Worm (Caenorhabditis elegans): ENCODE results near the gene F54H12.10.
A peak's percentile ranks its signal among the peaks of the same experiment; 100 is the strongest.
"Not testable (repeated sequence)": the region's sequence is repeated elsewhere in the genome, so short reads cannot be mapped to it uniquely, and the experiment has no call there.

F54H12.10 gene

DNA sequence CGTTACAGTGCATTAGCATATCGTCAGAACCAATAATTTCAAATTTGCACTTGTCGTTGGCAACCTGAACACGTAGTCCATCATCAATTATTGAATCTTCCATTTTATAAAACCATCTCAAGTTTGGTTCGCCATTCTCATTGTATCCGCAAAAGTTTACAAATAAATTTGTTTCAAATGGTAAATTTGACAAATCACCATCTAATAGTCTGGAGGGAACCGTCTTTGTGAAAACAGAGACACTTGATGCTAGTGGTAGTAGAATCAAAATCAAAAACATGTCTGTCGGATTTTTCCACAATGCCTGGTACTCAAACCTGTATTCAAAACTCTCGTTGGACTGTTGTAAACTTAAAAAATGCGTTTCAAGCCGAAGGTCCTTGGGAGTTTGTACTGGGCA lies 5.5 kb upstream of the F54H12.10 start, which contains the start of gene F54H12.2:
Gene F54H12.2 (plus strand): TSS at position 301 of the 400 bp plus-strand sequence.
- not testable (repeated sequence) for TF ChIP-seq ceh-22, hlh-8, che-1 (tag; optimal IDR thresholded peaks at IDR 0.05)

DNA sequence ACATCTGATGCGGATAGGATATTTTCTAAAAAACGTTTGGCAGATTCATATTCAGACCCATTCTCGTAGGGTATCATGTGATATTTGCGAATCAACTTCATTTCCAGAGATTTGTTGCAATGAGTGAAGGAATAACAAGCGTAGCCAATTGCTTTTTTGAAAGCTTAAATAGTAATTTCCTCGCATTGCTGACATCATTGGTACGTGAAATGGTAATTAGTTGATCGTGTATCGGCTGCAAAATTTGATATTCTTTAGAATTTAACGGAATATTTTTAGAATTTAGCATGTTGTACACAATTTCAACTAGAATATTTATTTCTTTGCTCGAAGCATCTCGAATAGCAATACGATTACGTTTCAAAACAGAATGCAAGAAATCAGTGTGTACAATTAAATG lies 3.9 kb upstream of the F54H12.10 start, which contains the start of gene F54H12.4:
Gene F54H12.4 (minus strand): TSS at position 101 of the 400 bp plus-strand sequence.
- TF ChIP-seq ceh-2, gmeb-2, zip-5 (tag; optimal IDR thresholded peaks at IDR 0.05): not testable (repeated sequence)

DNA sequence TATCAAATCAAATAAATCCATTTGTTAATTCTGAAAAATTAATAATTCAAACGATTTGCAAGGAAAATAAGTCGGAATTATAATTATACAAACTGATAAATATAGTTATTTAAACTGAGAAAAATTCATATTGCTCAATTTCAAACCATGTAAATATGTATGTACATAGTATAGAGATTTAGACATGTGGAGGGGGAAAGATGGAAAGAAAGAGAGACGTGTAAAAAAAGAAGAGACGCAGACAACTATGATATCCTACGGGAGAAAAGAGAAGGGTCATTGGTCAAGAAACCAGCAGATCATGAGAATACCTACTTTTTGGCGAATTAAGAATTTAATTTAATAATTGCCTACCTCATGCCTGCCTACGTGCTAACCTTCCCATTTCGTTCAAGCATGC lies 687 bp downstream of the F54H12.10 start, which contains the start of gene C29E4.11:
Gene C29E4.11 (minus strand): TSS at position 30 of the 400 bp plus-strand sequence.
- TF ChIP-seq ztf-16 (tag; optimal IDR thresholded peaks at IDR 0.05) (no peak), nfya-1 (tag; optimal IDR thresholded peaks at IDR 0.05) (peak; percentile 38)

DNA sequence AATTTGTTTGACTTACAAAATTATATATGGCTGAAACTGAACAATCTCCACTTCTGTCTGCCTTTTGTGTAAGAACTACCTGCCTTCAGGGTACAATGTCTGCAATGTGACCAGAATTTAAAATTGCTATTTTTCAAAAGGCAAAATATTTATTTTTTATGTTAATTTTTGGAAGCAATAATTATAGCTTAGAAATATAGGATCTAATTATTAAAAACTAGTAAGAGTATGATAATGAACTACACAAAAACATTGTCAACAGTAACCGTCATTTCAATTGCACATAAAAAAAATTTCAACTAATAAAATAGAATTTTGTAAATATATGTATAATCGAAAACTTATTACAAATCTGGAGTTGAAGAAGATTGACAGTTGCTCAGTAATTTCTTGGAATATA lies 1.8 kb downstream of the F54H12.10 start, which contains the start of gene C29E4.9:
Gene C29E4.9 (minus strand): TSS at position 101 of the 400 bp plus-strand sequence.
- no peak for TF ChIP-seq pag-3 (tag; optimal IDR thresholded peaks at IDR 0.05; ENCODE audit: borderline replicate concordance)

DNA sequence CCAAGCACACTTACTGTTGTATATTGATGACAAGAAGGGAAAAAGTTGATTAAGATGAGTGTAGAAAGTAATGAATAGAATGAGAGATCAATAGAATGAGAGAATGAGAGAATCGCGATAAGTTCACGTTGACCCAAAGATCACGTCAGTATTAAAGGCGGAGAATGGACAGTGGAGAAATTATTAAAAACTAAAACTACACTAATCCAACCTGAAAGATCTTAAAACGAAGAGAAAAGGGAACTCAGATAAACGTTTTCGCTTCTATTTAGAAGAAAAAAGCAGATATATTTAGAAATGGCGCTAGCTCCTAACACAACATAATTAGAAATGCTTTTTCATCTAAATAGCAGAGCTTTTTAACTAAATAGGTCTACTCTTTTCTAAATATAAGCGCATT lies 5.6 kb downstream of the F54H12.10 start, which contains the start of gene let-754:
Gene let-754 (minus strand): TSS at position 101 of the 400 bp plus-strand sequence.
- TF ChIP-seq fkh-6 (tag; optimal IDR thresholded peaks at IDR 0.05) (no peak), hlh-6 (tag; optimal IDR thresholded peaks at IDR 0.05) (no peak), elt-4 (tag; optimal IDR thresholded peaks at IDR 0.05) (no peak), K09A11.1 (tag; optimal IDR thresholded peaks at IDR 0.05; ENCODE audit: insufficient read depth) (no peak), unc-3 (GFP tag; conservative IDR thresholded peaks at IDR 0.05) (no peak), unc-3 (tag; optimal IDR thresholded peaks at IDR 0.05) (no peak), zip-5 (tag; optimal IDR thresholded peaks at IDR 0.05) (no peak), madf-2 (tag; optimal IDR thresholded peaks at IDR 0.05) (no peak)

DNA sequence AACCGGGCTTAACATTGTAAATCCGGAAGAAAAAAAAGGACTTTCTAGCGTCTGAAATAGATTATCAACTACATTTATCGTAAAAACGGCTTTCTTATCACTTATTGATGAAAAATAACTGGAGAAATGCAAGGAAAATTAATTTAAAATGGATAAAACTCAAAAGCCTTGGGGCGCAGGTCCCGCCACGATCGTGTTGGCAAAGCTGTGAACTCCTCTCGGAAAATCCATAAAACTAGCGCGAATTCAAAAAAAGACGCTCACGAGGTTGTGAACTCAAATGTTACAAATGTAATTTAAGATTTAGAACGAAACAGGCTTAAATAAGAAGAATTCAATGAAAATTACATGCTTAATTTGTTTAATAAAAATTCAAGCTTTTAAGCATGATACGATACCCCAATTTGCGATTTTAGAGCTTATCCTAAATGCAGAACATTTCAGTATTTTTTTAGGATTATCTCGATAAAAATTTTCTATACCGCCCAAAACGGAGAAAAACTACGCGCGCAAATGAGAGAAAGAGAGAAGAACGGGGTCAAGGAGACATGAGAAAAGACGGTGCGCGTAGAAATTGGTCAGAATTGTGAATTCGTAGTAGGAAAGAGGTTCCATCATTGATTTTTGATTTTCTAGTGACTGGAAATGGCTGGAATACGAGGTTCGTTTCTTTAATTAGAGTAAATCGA lies 6.6 kb downstream of the F54H12.10 start, which contains the start of gene C29E4.15:
Gene C29E4.15 (plus strand): TSS at position 547 of the 689 bp plus-strand sequence.
- no peak for TF ChIP-seq ceh-2 (tag; optimal IDR thresholded peaks at IDR 0.05)
- no peak for TF ChIP-seq mec-3 (tag; optimal IDR thresholded peaks at IDR 0.05; ENCODE audit: borderline replicate concordance)
- TF ChIP-seq pha-4 (tag; optimal IDR thresholded peaks at IDR 0.05): no peak
- TF ChIP-seq pqm-1 (tag; optimal IDR thresholded peaks at IDR 0.05): no peak
- no peak for TF ChIP-seq tbx-7 (tag; optimal IDR thresholded peaks at IDR 0.05)
- TF ChIP-seq unc-42 (tag; optimal IDR thresholded peaks at IDR 0.05): peak; percentile 19
- no peak for TF ChIP-seq dve-1 (tag; optimal IDR thresholded peaks at IDR 0.05)

DNA sequence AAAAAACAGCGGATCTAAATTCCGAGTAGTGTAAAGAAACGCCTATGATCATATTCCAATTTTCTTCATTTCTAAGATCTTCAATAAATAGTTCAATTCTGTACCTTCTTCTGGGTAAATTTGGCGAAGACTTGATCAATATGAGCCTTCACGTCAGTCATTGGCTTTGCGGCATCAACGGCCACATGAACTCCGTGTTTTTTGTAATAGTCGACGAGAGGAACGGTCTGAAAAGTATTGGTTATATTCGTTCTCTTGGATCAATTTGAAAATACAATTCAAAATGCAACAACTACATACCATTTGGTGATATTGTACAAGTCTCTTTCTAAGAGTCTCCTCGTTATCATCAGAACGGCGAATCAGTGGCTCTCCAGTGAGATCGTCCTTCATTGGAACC lies 8.3 kb downstream of the F54H12.10 start:
- TF ChIP-seq pag-3 (tag; optimal IDR thresholded peaks at IDR 0.05; ENCODE audit: borderline replicate concordance): no peak
- TF ChIP-seq pha-2 (tag; optimal IDR thresholded peaks at IDR 0.05): no peak
- no peak for TF ChIP-seq C38D4.7 (GFP tag; optimal IDR thresholded peaks at IDR 0.05)
- no peak for TF ChIP-seq rnt-1 (tag; optimal IDR thresholded peaks at IDR 0.05)
- no peak for TF ChIP-seq Y22D7AL.16 (tag; optimal IDR thresholded peaks at IDR 0.05)
- TF ChIP-seq syd-9 (tag; optimal IDR thresholded peaks at IDR 0.05): no peak
- no peak for TF ChIP-seq nhr-11 (tag; optimal IDR thresholded peaks at IDR 0.05)
- no peak for TF ChIP-seq ceh-34 (tag; optimal IDR thresholded peaks at IDR 0.05)
- TF ChIP-seq hlh-30 (tag; optimal IDR thresholded peaks at IDR 0.05; ENCODE audit: insufficient read depth): no peak
- no peak for TF ChIP-seq ceh-31 (tag; optimal IDR thresholded peaks at IDR 0.05)
- TF ChIP-seq pax-1 (tag; optimal IDR thresholded peaks at IDR 0.05): no peak

Measured in whole organism, late embryonic.